Fruit fly (Drosophila melanogaster) whole organism, pupa: ENCODE results near the gene CG43051.
A peak's percentile ranks its signal among the peaks of the same experiment; 100 is the strongest.

Experiments used
- CG10348 ChIP-seq: fragments of 200-800 bp; sonication (Bioruptor generic); IDR thresholded peaks from 2 replicates; pipeline ENCODE4 v1.3.6; 2022; ENCODE audit warnings: missing biosample characterization, missing genetic modification characterization
- CG12605 ChIP-seq: fragments of 200-800 bp; sonication (Bioruptor generic); IDR thresholded peaks from 2 replicates; pipeline ENCODE4 v1.3.6; 2022; ENCODE audit warnings: missing biosample characterization, missing genetic modification characterization
- CG13204 ChIP-seq: fragments of 200-800 bp; sonication (Bioruptor generic); optimal IDR thresholded peaks from 2 replicates; lab custom pipeline; 2018; ENCODE audit warnings: missing biosample characterization, mild to moderate bottlenecking, missing genetic modification characterization, moderate library complexity
- CG14655 ChIP-seq: fragments of 200-800 bp; sonication (Bioruptor generic); optimal IDR thresholded peaks from 3 replicates; lab custom pipeline; 2017; ENCODE audit warnings: mild to moderate bottlenecking, missing biosample characterization, missing genetic modification reagents, missing genetic modification characterization
- CG15710 ChIP-seq: fragments of 200-800 bp; sonication (Bioruptor generic); optimal IDR thresholded peaks from 2 replicates; lab custom pipeline; 2018; ENCODE audit warnings: missing biosample characterization, mild to moderate bottlenecking, missing genetic modification characterization, moderate library complexity
- CG17806 ChIP-seq: fragments of 200-800 bp; sonication (Bioruptor generic); optimal IDR thresholded peaks from 2 replicates; lab custom pipeline; 2018; ENCODE audit warnings: missing biosample characterization, mild to moderate bottlenecking, missing genetic modification characterization, moderate library complexity
- CG32121 ChIP-seq: fragments of 200-800 bp; sonication (Bioruptor generic); IDR thresholded peaks from 2 replicates; pipeline ENCODE4 v1.3.6; 2022; ENCODE audit warnings: missing biosample characterization, missing genetic modification characterization
- CG34367 ChIP-seq: fragments of 200-800 bp; sonication (Bioruptor generic); optimal IDR thresholded peaks from 2 replicates; lab custom pipeline; 2018; ENCODE audit warnings: missing biosample characterization, mild to moderate bottlenecking, missing genetic modification characterization
- CG4496 ChIP-seq: fragments of 200-800 bp; sonication (Bioruptor generic); IDR thresholded peaks from 3 replicates; pipeline ENCODE4 v1.3.6; 2022; ENCODE audit warnings: missing biosample characterization, missing genetic modification characterization
- CG8159 ChIP-seq: fragments of 200-800 bp; sonication (Bioruptor generic); optimal IDR thresholded peaks from 3 replicates; lab custom pipeline; 2018; ENCODE audit warnings: missing biosample characterization, mild to moderate bottlenecking, missing genetic modification characterization, moderate library complexity
- CG8301 ChIP-seq: fragments of 200-800 bp; sonication (Bioruptor generic); optimal IDR thresholded peaks from 2 replicates; lab custom pipeline; 2018; ENCODE audit warnings: missing biosample characterization, mild to moderate bottlenecking, missing genetic modification characterization
- CG9948 ChIP-seq: fragments of 200-800 bp; sonication (Bioruptor generic); optimal IDR thresholded peaks from 2 replicates; lab custom pipeline; 2018; ENCODE audit warnings: missing biosample characterization, mild to moderate bottlenecking, missing genetic modification characterization, moderate library complexity
- D1 ChIP-seq: fragments of 200-800 bp; sonication (Bioruptor generic); optimal IDR thresholded peaks from 2 replicates; lab custom pipeline; 2018; ENCODE audit warnings: missing biosample characterization, mild to moderate bottlenecking, missing genetic modification characterization, moderate library complexity
- EcR ChIP-seq: fragments of 200-800 bp; sonication (Bioruptor generic); optimal IDR thresholded peaks from 3 replicates; lab custom pipeline; 2019; ENCODE audit warnings: missing biosample characterization, missing genetic modification characterization, mild to moderate bottlenecking, moderate library complexity, missing genetic modification reagents
- Ets98B ChIP-seq: fragments of 200-800 bp; sonication (Bioruptor generic); IDR thresholded peaks from 2 replicates; pipeline ENCODE4 v1.3.6; 2022; ENCODE audit warnings: missing biosample characterization, missing genetic modification characterization
- Pif1A ChIP-seq: fragments of 200-800 bp; sonication (Bioruptor generic); optimal IDR thresholded peaks from 3 replicates; lab custom pipeline; 2016; ENCODE audit warnings: missing biosample characterization, missing genetic modification characterization
- Pif1B ChIP-seq: fragments of 200-800 bp; sonication (Bioruptor generic); optimal IDR thresholded peaks from 3 replicates; lab custom pipeline; 2016; ENCODE audit warnings: missing biosample characterization, missing genetic modification characterization
- Snoo ChIP-seq: fragments of 200-800 bp; sonication (Bioruptor generic); optimal IDR thresholded peaks from 3 replicates; lab custom pipeline; 2017; ENCODE audit warnings: missing biosample characterization, mild to moderate bottlenecking, missing genetic modification characterization, inconsistent platforms
- fd96Ca ChIP-seq: fragments of 200-800 bp; sonication (Bioruptor generic); IDR thresholded peaks from 3 replicates; pipeline ENCODE4 v1.3.6; 2022; ENCODE audit warnings: missing biosample characterization, missing genetic modification characterization
- gl ChIP-seq: fragments of 200-800 bp; sonication (Bioruptor generic); optimal IDR thresholded peaks from 2 replicates; lab custom pipeline; 2018; ENCODE audit warnings: missing biosample characterization, mild to moderate bottlenecking, missing genetic modification characterization
- rn ChIP-seq: fragments of 200-800 bp; sonication (Bioruptor generic); IDR thresholded peaks from 2 replicates; pipeline ENCODE4 v1.3.6; 2022; ENCODE audit warnings: missing biosample characterization, missing genetic modification characterization

Gene CG43051

dm6 chr2L:12500405-12500804 is 7.3 kb upstream of the CG43051 start:
- TF ChIP-seq CG15710, result no peak
- no peak for TF ChIP-seq gl (tag; lab: Kevin White, UChicago)
- TF ChIP-seq CG9948, result no peak
- TF ChIP-seq CG17806, result no peak
- no peak for TF ChIP-seq CG14655 (GFP tag; lab: Kevin White, UChicago)
- TF ChIP-seq CG4496 (GFP tag; lab: Robert Waterston, UW), result no peak
- TF ChIP-seq Snoo (tag; lab: Kevin White, UChicago), result no peak
- TF ChIP-seq CG8301 (tag; lab: Kevin White, UChicago), result no peak
- TF ChIP-seq CG13204, result no peak
- no peak for TF ChIP-seq CG10348
- TF ChIP-seq EcR (GFP tag; lab: Kevin White, UChicago), result no peak
- TF ChIP-seq CG12605, result no peak
- no peak for TF ChIP-seq CG8159
- no peak for TF ChIP-seq CG32121 (GFP tag; lab: Robert Waterston, UW)

dm6 chr2L:12502839-12503439 is 4.8 kb upstream of the CG43051 start:
- TF ChIP-seq Pif1B (GFP tag; lab: Kevin White, UChicago), result no peak
- no peak for TF ChIP-seq gl (tag; lab: Kevin White, UChicago)
- no peak for TF ChIP-seq D1
- no peak for TF ChIP-seq CG4496 (GFP tag; lab: Robert Waterston, UW)
- TF ChIP-seq CG14655 (GFP tag; lab: Kevin White, UChicago), result no peak
- no peak for TF ChIP-seq Ets98B (GFP tag; lab: Robert Waterston, UW)
- TF ChIP-seq CG12605, result no peak
- TF ChIP-seq CG8159, result no peak
- TF ChIP-seq CG13204, result no peak
- no peak for TF ChIP-seq fd96Ca (GFP tag; lab: Robert Waterston, UW)
- no peak for TF ChIP-seq rn (GFP tag; lab: Robert Waterston, UW)
- TF ChIP-seq CG17806, result no peak

dm6 chr2L:12504006-12504885 is 3.5 kb upstream of the CG43051 start:
- TF ChIP-seq CG12605 (no peak), CG34367 (tag; lab: Kevin White, UChicago) (no peak), CG10348 (no peak), Pif1A (GFP tag; lab: Kevin White, UChicago) (no peak), CG8159 (no peak), CG4496 (GFP tag; lab: Robert Waterston, UW) (peak; percentile 41; the same call in 1 of the 3 replicates), Snoo (tag; lab: Kevin White, UChicago) (no peak), CG8301 (tag; lab: Kevin White, UChicago) (peak; percentile 14), CG15710 (no peak), CG14655 (GFP tag; lab: Kevin White, UChicago) (peak; percentile 2), gl (tag; lab: Kevin White, UChicago) (no peak), D1 (no peak), EcR (GFP tag; lab: Kevin White, UChicago) (no peak), CG32121 (GFP tag; lab: Robert Waterston, UW) (no peak), Ets98B (GFP tag; lab: Robert Waterston, UW) (peak; percentile 32; the same call in 1 of the 2 replicates), rn (GFP tag; lab: Robert Waterston, UW) (no peak)

dm6 chr2L:12504886-12505450 is 2.8 kb upstream of the CG43051 start:
- TF ChIP-seq CG13204 (no peak), CG4496 (GFP tag; lab: Robert Waterston, UW) (no peak), CG15710 (no peak), CG14655 (GFP tag; lab: Kevin White, UChicago) (no peak), CG8301 (tag; lab: Kevin White, UChicago) (no peak), CG32121 (GFP tag; lab: Robert Waterston, UW) (no peak)
- TF ChIP-seq, all 21 proteins: peak for 0

dm6 chr2L:12505662-12506061 is 2.1 kb upstream of the CG43051 start:
- TF ChIP-seq CG15710 (no peak), CG8159 (no peak), CG10348 (no peak), CG34367 (tag; lab: Kevin White, UChicago) (no peak), CG8301 (tag; lab: Kevin White, UChicago) (no peak), CG17806 (no peak)

- no peak for TF ChIP-seq CG8159
- TF ChIP-seq EcR (GFP tag; lab: Kevin White, UChicago), result peak; percentile 1
These were observed 995 bp upstream of the CG43051 start for dm6 chr2L:12506744-12507143.
